Worm (Caenorhabditis elegans) whole organism, L1 larva: ENCODE measurements around the gene Y102A11A.1.

Experiments
- C04F5.9 ChIP-seq: sonication (generic microtip); optimal IDR thresholded peaks from 2 replicates; lab custom pipeline; 2016; ENCODE audit warnings: missing genetic modification characterization, missing compliant biosample characterization
- C34B4.2 ChIP-seq: sonication (generic microtip); optimal IDR thresholded peaks from 2 replicates; lab custom pipeline; 2017; ENCODE audit warnings: mild to moderate bottlenecking, missing genetic modification characterization, missing compliant biosample characterization
- aha-1 ChIP-seq: fragments of 150-350 bp; optimal IDR thresholded peaks from 2 replicates; lab custom pipeline; 2014; ENCODE audit warnings: missing biosample characterization, missing genetic modification characterization
- alr-1 ChIP-seq: fragments of 200-800 bp; sonication (Bioruptor generic); optimal IDR thresholded peaks from 2 replicates; lab custom pipeline; 2018; ENCODE audit warnings: borderline replicate concordance, mild to moderate bottlenecking, missing genetic modification characterization, missing compliant biosample characterization
- ama-1 ChIP-seq: fragments of 150-350 bp; optimal IDR thresholded peaks from 2 replicates; lab custom pipeline; 2014
- blmp-1 ChIP-seq: fragments of 150-350 bp; optimal IDR thresholded peaks from 2 replicates; lab custom pipeline; 2014; ENCODE audit warnings: missing biosample characterization, missing genetic modification characterization
- ceh-63 ChIP-seq: fragments of 200-800 bp; sonication (Bioruptor generic); optimal IDR thresholded peaks from 2 replicates; lab custom pipeline; 2018; ENCODE audit warnings: mild to moderate bottlenecking, missing genetic modification characterization, missing compliant biosample characterization
- ceh-8 ChIP-seq: fragments of 200-800 bp; sonication (Bioruptor generic); optimal IDR thresholded peaks from 2 replicates; lab custom pipeline; 2018; ENCODE audit warnings: mild to moderate bottlenecking, missing genetic modification characterization, moderate library complexity, missing compliant biosample characterization
- ceh-82 ChIP-seq, 3 experiments: fragments of 150-350 bp in 1 of 3; sonication (generic microtip) in 2 of 3; optimal IDR thresholded peaks; 2 replicates each; lab custom pipeline; 2014 to 2017; ENCODE audit warnings: missing biosample characterization in 3 of 3, missing genetic modification characterization in 3 of 3
- ceh-88 ChIP-seq: fragments of 200-800 bp; sonication (Bioruptor generic); IDR thresholded peaks from 2 replicates; pipeline ENCODE4 v1.3.6; 2022; ENCODE audit warnings: missing genetic modification characterization, missing compliant biosample characterization
- ceh-90 ChIP-seq: sonication (generic microtip); optimal IDR thresholded peaks from 2 replicates; lab custom pipeline; 2016; ENCODE audit warnings: missing genetic modification characterization, missing compliant biosample characterization
- ces-1 ChIP-seq: fragments of 150-350 bp; optimal IDR thresholded peaks from 2 replicates; lab custom pipeline; 2014; ENCODE audit warnings: missing biosample characterization, missing genetic modification reagents, missing genetic modification characterization
- efl-1 ChIP-seq, 4 experiments: fragments of 150-350 bp; optimal IDR thresholded peaks in 3 of 4; peaks in 1 of 4; 1 replicate in 1 of 4; 2 replicates in 3 of 4; lab custom pipeline; 2014; ENCODE audit warnings: missing biosample characterization in 2 of 4, missing genetic modification characterization in 2 of 4, missing genetic modification reagents in 2 of 4
- efl-3 ChIP-seq: fragments of 200-800 bp; sonication (Bioruptor generic); optimal IDR thresholded peaks from 2 replicates; lab custom pipeline; 2018; ENCODE audit warnings: mild to moderate bottlenecking, missing genetic modification characterization, missing compliant biosample characterization
- egl-13 ChIP-seq: sonication (generic microtip); optimal IDR thresholded peaks from 2 replicates; lab custom pipeline; 2016; ENCODE audit warnings: missing genotype, missing genetic modification reagents, missing genetic modification characterization, missing compliant biosample characterization
- elt-2 ChIP-seq: sonication (generic microtip); optimal IDR thresholded peaks from 2 replicates; lab custom pipeline; 2016; ENCODE audit warnings: missing genetic modification characterization, mild to moderate bottlenecking, inconsistent platforms, missing compliant biosample characterization, missing genetic modification reagents
- elt-3 ChIP-seq, 6 experiments: fragments of 150-350 bp in 1 of 6; sonication (generic microtip); optimal IDR thresholded peaks; 2 replicates each; lab custom pipeline; 2017 to 2018; ENCODE audit warnings: missing biosample characterization in 6 of 6, missing genetic modification characterization in 6 of 6, inconsistent platforms in 1 of 6
- fkh-10 ChIP-seq: sonication (generic microtip); optimal IDR thresholded peaks from 2 replicates; lab custom pipeline; 2017; ENCODE audit warnings: missing biosample characterization, missing genetic modification reagents, missing genetic modification characterization
- fkh-4 ChIP-seq: sonication (generic microtip); optimal IDR thresholded peaks from 2 replicates; lab custom pipeline; 2016; ENCODE audit warnings: missing compliant biosample characterization, missing genetic modification characterization, borderline replicate concordance
- fkh-8 ChIP-seq: sonication (generic microtip); optimal IDR thresholded peaks from 2 replicates; lab custom pipeline; 2016; ENCODE audit warnings: mild to moderate bottlenecking, missing genetic modification characterization, missing compliant biosample characterization
- grh-1 ChIP-seq: fragments of 200-800 bp; sonication (Bioruptor generic); IDR thresholded peaks from 2 replicates; pipeline ENCODE4 v1.3.6; 2022; ENCODE audit warnings: missing genetic modification reagents, missing genetic modification characterization, missing compliant biosample characterization
- irx-1 ChIP-seq: sonication (generic microtip); optimal IDR thresholded peaks from 2 replicates; lab custom pipeline; 2016; ENCODE audit warnings: missing genetic modification characterization, missing compliant biosample characterization
- lin-14 ChIP-seq: fragments of 200-800 bp; sonication (Bioruptor generic); optimal IDR thresholded peaks from 2 replicates; lab custom pipeline; 2018; ENCODE audit warnings: mild to moderate bottlenecking, missing genetic modification characterization, moderate library complexity, missing compliant biosample characterization
- lin-35 ChIP-seq, 2 experiments: fragments of 150-350 bp; optimal IDR thresholded peaks; 2 replicates each; lab custom pipeline; 2014; ENCODE audit warnings: missing biosample characterization in 2 of 2, missing genetic modification characterization in 2 of 2, missing genetic modification reagents in 2 of 2
- lir-3 ChIP-seq: sonication (generic microtip); optimal IDR thresholded peaks from 2 replicates; lab custom pipeline; 2016; ENCODE audit warnings: mild to moderate bottlenecking, missing genetic modification characterization, moderate library complexity, missing compliant biosample characterization; ENCODE audit not compliant: poor library complexity
- mef-2 ChIP-seq: fragments of 150-350 bp; optimal IDR thresholded peaks from 2 replicates; lab custom pipeline; 2014; ENCODE audit warnings: missing biosample characterization, missing genetic modification characterization
- mep-1 ChIP-seq: fragments of 150-350 bp; optimal IDR thresholded peaks from 2 replicates; lab custom pipeline; 2014; ENCODE audit warnings: missing biosample characterization, missing genetic modification characterization
- nhr-20 ChIP-seq: sonication (generic microtip); optimal IDR thresholded peaks from 2 replicates; lab custom pipeline; 2016; ENCODE audit warnings: mild to moderate bottlenecking, missing genetic modification characterization, missing compliant biosample characterization
- nhr-28 ChIP-seq: fragments of 150-350 bp; optimal IDR thresholded peaks from 2 replicates; lab custom pipeline; 2014; ENCODE audit warnings: missing biosample characterization, missing genetic modification characterization
- nhr-47 ChIP-seq: sonication (generic microtip); optimal IDR thresholded peaks from 2 replicates; lab custom pipeline; 2016; ENCODE audit warnings: mild to moderate bottlenecking, missing genetic modification characterization, moderate library complexity, missing compliant biosample characterization
- nhr-71 ChIP-seq: sonication (generic microtip); optimal IDR thresholded peaks from 2 replicates; lab custom pipeline; 2016; ENCODE audit warnings: mild to moderate bottlenecking, missing genetic modification characterization, moderate library complexity, missing compliant biosample characterization
- nhr-76 ChIP-seq: sonication (generic microtip); optimal IDR thresholded peaks from 2 replicates; lab custom pipeline; 2017; ENCODE audit warnings: missing biosample characterization, missing genetic modification characterization
- nhr-77 ChIP-seq: fragments of 150-350 bp; optimal IDR thresholded peaks from 2 replicates; lab custom pipeline; 2014; ENCODE audit warnings: missing biosample characterization, missing genetic modification characterization
- nhr-84 ChIP-seq: sonication (generic microtip); optimal IDR thresholded peaks from 2 replicates; lab custom pipeline; 2017; ENCODE audit warnings: missing biosample characterization, missing genetic modification characterization
- nhr-85 ChIP-seq: sonication (generic microtip); peaks from one replicate; lab custom pipeline; 2016; ENCODE audit warnings: missing genetic modification characterization, inconsistent platforms, missing compliant biosample characterization
- nhr-90 ChIP-seq: sonication (generic microtip); optimal IDR thresholded peaks from 2 replicates; lab custom pipeline; 2016; ENCODE audit warnings: mild to moderate bottlenecking, missing genetic modification characterization, missing compliant biosample characterization; ENCODE audit not compliant: poor library complexity
- pax-3 ChIP-seq: fragments of 200-800 bp; sonication (Bioruptor generic); optimal IDR thresholded peaks from 2 replicates; lab custom pipeline; 2018; ENCODE audit warnings: mild to moderate bottlenecking, missing genetic modification characterization, moderate library complexity, missing compliant biosample characterization
- rnt-1 ChIP-seq: sonication (generic microtip); optimal IDR thresholded peaks from 2 replicates; lab custom pipeline; 2016; ENCODE audit warnings: mild to moderate bottlenecking, missing genetic modification characterization, moderate library complexity, missing compliant biosample characterization
- snpc-4 ChIP-seq: fragments of 150-350 bp; optimal IDR thresholded peaks from 2 replicates; lab custom pipeline; 2014; ENCODE audit warnings: missing biosample characterization, missing genetic modification characterization
- snu-23 ChIP-seq: sonication (generic microtip); optimal IDR thresholded peaks from 2 replicates; lab custom pipeline; 2016; ENCODE audit warnings: missing genetic modification characterization, missing compliant biosample characterization
- sox-4 ChIP-seq: sonication (generic microtip); optimal IDR thresholded peaks from 2 replicates; lab custom pipeline; 2016; ENCODE audit warnings: missing genetic modification characterization, missing compliant biosample characterization
- sptf-1 ChIP-seq: fragments of 150-350 bp; optimal IDR thresholded peaks from 2 replicates; lab custom pipeline; 2014; ENCODE audit warnings: missing biosample characterization, missing genetic modification characterization
- tbx-2 ChIP-seq: sonication (generic microtip); optimal IDR thresholded peaks from 2 replicates; lab custom pipeline; 2016; ENCODE audit warnings: missing genetic modification characterization, missing compliant biosample characterization
- unc-86 ChIP-seq: sonication (generic microtip); optimal IDR thresholded peaks from 2 replicates; lab custom pipeline; 2016; ENCODE audit warnings: missing genetic modification characterization, missing compliant biosample characterization
- unc-98 ChIP-seq: fragments of 200-800 bp; sonication (Bioruptor generic); IDR thresholded peaks from 2 replicates; pipeline ENCODE4 v1.3.6; 2022; ENCODE audit warnings: missing genetic modification characterization, missing compliant biosample characterization
- vab-15 ChIP-seq: sonication (generic microtip); optimal IDR thresholded peaks from 2 replicates; lab custom pipeline; 2017; ENCODE audit warnings: missing genotype, mild to moderate bottlenecking, missing genetic modification characterization, missing compliant biosample characterization
- zag-1 ChIP-seq: fragments of 150-350 bp; optimal IDR thresholded peaks from 2 replicates; lab custom pipeline; 2014; ENCODE audit warnings: missing biosample characterization, missing genetic modification characterization

The Y102A11A.1 gene

ce11 chrX:2071392-2072001 is 19.9 kb downstream of the Y102A11A.1 start (continued):
- TF ChIP-seq pax-3 (tag; lab: Kevin White, UChicago) (peak; percentile 43), unc-98 (GFP tag; lab: Robert Waterston, UW) (0 out of 2 replicates have a peak, but pooled peaks have one; percentile 13), ceh-90 (tag; lab: Kevin White, UChicago) (no peak), ces-1 (GFP tag; lab: Kevin White, UChicago) (no peak), rnt-1 (tag; lab: Kevin White, UChicago) (peak; percentile 93), nhr-47 (peak; percentile 86), alr-1 (tag; lab: Kevin White, UChicago) (no peak), nhr-77 (peak; percentile 20), fkh-4 (no peak), ceh-88 (GFP tag; lab: Robert Waterston, UW) (peak; percentile 39; the same call in 1 of the 2 replicates), sox-4 (peak; percentile 2), C04F5.9 (tag; lab: Kevin White, UChicago) (peak; percentile 38), vab-15 (peak; percentile 42), snpc-4 (tag; lab: Kevin White, UChicago) (peak; percentile 71), zag-1 (no peak)

- TF ChIP-seq mep-1 (peak; percentile 58), nhr-85 (tag; lab: Kevin White, UChicago) (peak; percentile 73), elt-3 (tag; optimal IDR thresholded peaks at IDR 0.05; lab: Kevin White, UChicago) (peak in 1 of 6 experiments; percentile 23), fkh-10 (GFP tag; lab: Kevin White, UChicago) (no peak), nhr-47 (no peak), ceh-90 (tag; lab: Kevin White, UChicago) (no peak), snu-23 (GFP tag; lab: Kevin White, UChicago) (peak; percentile 45), lin-35 (GFP tag; optimal IDR thresholded peaks at IDR 0.05; lab: Kevin White, UChicago) (no peak), lin-14 (GFP tag; lab: Kevin White, UChicago) (peak; percentile 69), blmp-1 (tag; lab: Kevin White, UChicago) (peak; percentile 87), nhr-20 (tag; lab: Kevin White, UChicago) (peak; percentile 26), nhr-71 (tag; lab: Kevin White, UChicago) (peak; percentile 18), mef-2 (tag; lab: Kevin White, UChicago) (no peak), unc-86 (tag; lab: Kevin White, UChicago) (no peak), elt-2 (tag; lab: Kevin White, UChicago) (no peak), sptf-1 (no peak), sox-4 (no peak), efl-1 (optimal IDR thresholded peaks at IDR 0.05; lab: Kevin White, UChicago) (no peak), efl-1 (GFP tag; optimal IDR thresholded peaks at IDR 0.05 in 1 of 2; lab: Kevin White, UChicago) (no peak), nhr-90 (no peak), rnt-1 (tag; lab: Kevin White, UChicago) (peak; percentile 10), ceh-8 (GFP tag; lab: Kevin White, UChicago) (no peak), grh-1 (GFP tag; lab: Robert Waterston, UW) (no peak), C34B4.2 (no peak)
Measured at ce11 chrX:2074055-2074454, 22.4 kb downstream of the Y102A11A.1 start, which contains the start of gene txdc-12.2. Gene txdc-12.2 (plus strand): TSS chrX:2074450.

ce11 chrX:2075169-2075568 is 23.5 kb downstream of the Y102A11A.1 start:
- TF ChIP-seq nhr-76 (tag; lab: Kevin White, UChicago), result no peak
- no peak for TF ChIP-seq unc-98 (GFP tag; lab: Robert Waterston, UW)
- TF ChIP-seq C34B4.2, result no peak
- TF ChIP-seq mep-1, result peak; percentile 50
- TF ChIP-seq fkh-8 (tag; lab: Kevin White, UChicago), result no peak
- TF ChIP-seq efl-1 (optimal IDR thresholded peaks at IDR 0.05; lab: Kevin White, UChicago), result no peak
- peak in 1 of 2 experiments; percentile 91 for TF ChIP-seq efl-1 (GFP tag; optimal IDR thresholded peaks at IDR 0.05 in 1 of 2; lab: Kevin White, UChicago)
- no peak for TF ChIP-seq egl-13 (tag; lab: Kevin White, UChicago)
- TF ChIP-seq nhr-84 (tag; lab: Kevin White, UChicago), result no peak
- peak; percentile 5 for TF ChIP-seq nhr-47
- no peak for TF ChIP-seq ceh-63 (GFP tag; lab: Kevin White, UChicago)
- TF ChIP-seq blmp-1 (tag; lab: Kevin White, UChicago), result no peak
- no peak for TF ChIP-seq mef-2 (tag; lab: Kevin White, UChicago)
- no peak for TF ChIP-seq lir-3 (tag; lab: Kevin White, UChicago)
- no peak for TF ChIP-seq elt-2 (tag; lab: Kevin White, UChicago)
- peak; percentile 26 for TF ChIP-seq tbx-2 (tag; lab: Kevin White, UChicago)
- no peak for TF ChIP-seq efl-3 (GFP tag; lab: Kevin White, UChicago)
- TF ChIP-seq nhr-28, result no peak
- TF ChIP-seq unc-86 (tag; lab: Kevin White, UChicago), result no peak
- no peak for TF ChIP-seq ama-1 (lab: Kevin White, UChicago)
- no peak for TF ChIP-seq ceh-82 (tag; optimal IDR thresholded peaks at IDR 0.05; lab: Kevin White, UChicago)
- peak; percentile 1 for TF ChIP-seq irx-1 (tag; lab: Kevin White, UChicago)
- peak in 1 of 6 experiments; percentile 43 for TF ChIP-seq elt-3 (tag; optimal IDR thresholded peaks at IDR 0.05; lab: Kevin White, UChicago)
- TF ChIP-seq nhr-71 (tag; lab: Kevin White, UChicago), result peak; percentile 76
- no peak for TF ChIP-seq aha-1 (tag; lab: Kevin White, UChicago)
- no peak for TF ChIP-seq zag-1
